Worm (Caenorhabditis elegans): ENCODE results near the gene fbxa-197.

Gene fbxa-197

ce11 chrV:15867373-15867772 lies at the start of gene fbxa-197:
Gene fbxa-197 (plus strand): TSS chrV:15867673.
- TF ChIP-seq flt-1 (GFP tag; IDR thresholded peaks at IDR 0.05), result no peak
- no peak for TF ChIP-seq med-1 (GFP tag; optimal IDR thresholded peaks at IDR 0.05; ENCODE audit: insufficient read depth)
- TF ChIP-seq klf-2 (GFP tag; conservative IDR thresholded peaks at IDR 0.05), result no peak
- TF ChIP-seq ref-1 (GFP tag; conservative IDR thresholded peaks at IDR 0.05), result no peak
- no peak for TF ChIP-seq tab-1 (GFP tag; IDR thresholded peaks at IDR 0.05)
- TF ChIP-seq T22C8.4 (GFP tag; IDR thresholded peaks at IDR 0.05), result no peak
- no peak for TF ChIP-seq cog-1 (tag; optimal IDR thresholded peaks at IDR 0.05)
- TF ChIP-seq ztf-29 (GFP tag; IDR thresholded peaks at IDR 0.05), result no peak
- TF ChIP-seq ztf-23 (GFP tag; IDR thresholded peaks at IDR 0.05), result no peak

ce11 chrV:15817746-15818145 lies 49.7 kb upstream of the fbxa-197 start, which contains the start of gene abf-3:
Gene abf-3 (minus strand): TSS chrV:15817846.
- TF ChIP-seq ztf-23 (GFP tag; IDR thresholded peaks at IDR 0.05) (no peak), flt-1 (GFP tag; IDR thresholded peaks at IDR 0.05) (no peak), med-1 (GFP tag; optimal IDR thresholded peaks at IDR 0.05; ENCODE audit: insufficient read depth) (no peak), cog-1 (tag; optimal IDR thresholded peaks at IDR 0.05) (no peak), klf-2 (GFP tag; conservative IDR thresholded peaks at IDR 0.05) (no peak), tab-1 (GFP tag; IDR thresholded peaks at IDR 0.05) (no peak), T22C8.4 (GFP tag; IDR thresholded peaks at IDR 0.05) (no peak), ref-1 (GFP tag; conservative IDR thresholded peaks at IDR 0.05) (no peak), ztf-29 (GFP tag; IDR thresholded peaks at IDR 0.05) (no peak)

- TF ChIP-seq klf-2 (GFP tag; conservative IDR thresholded peaks at IDR 0.05) (no peak), ref-1 (GFP tag; conservative IDR thresholded peaks at IDR 0.05) (no peak), cog-1 (tag; optimal IDR thresholded peaks at IDR 0.05) (no peak)
Measured at ce11 chrV:15819983-15820382, 47.5 kb upstream of the fbxa-197 start, which contains the start of gene srbc-48. Gene srbc-48 (plus strand): TSS chrV:15820283.

DNA sequence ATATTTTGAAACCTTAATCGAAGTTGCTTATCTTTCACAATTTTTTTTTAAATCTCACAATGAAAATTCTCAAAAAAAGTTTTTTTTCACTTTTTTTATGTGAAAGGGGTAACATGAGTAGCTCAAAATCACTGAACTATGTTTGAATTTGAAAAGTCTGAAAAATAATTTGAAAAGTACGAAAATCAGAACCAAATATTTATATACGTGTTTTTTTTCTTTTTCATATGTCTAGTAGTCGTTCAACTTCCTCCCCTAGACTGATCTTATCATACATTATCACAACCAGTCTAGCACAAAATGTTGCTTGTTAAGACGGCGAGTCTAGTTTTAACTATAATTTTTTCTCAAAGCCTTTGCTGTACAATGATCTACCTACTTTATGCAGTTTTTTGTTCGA lies 46.1 kb upstream of the fbxa-197 start, which contains the start of gene srbc-49:
Gene srbc-49 (plus strand): TSS at position 301 of the 400 bp plus-strand sequence.
- no peak for TF ChIP-seq med-1 (GFP tag; optimal IDR thresholded peaks at IDR 0.05; ENCODE audit: insufficient read depth)
- no peak for TF ChIP-seq ref-1 (GFP tag; conservative IDR thresholded peaks at IDR 0.05)
- no peak for TF ChIP-seq T22C8.4 (GFP tag; IDR thresholded peaks at IDR 0.05)
- TF ChIP-seq tab-1 (GFP tag; IDR thresholded peaks at IDR 0.05), result no peak
- no peak for TF ChIP-seq ztf-23 (GFP tag; IDR thresholded peaks at IDR 0.05)
- no peak for TF ChIP-seq ztf-29 (GFP tag; IDR thresholded peaks at IDR 0.05)
- TF ChIP-seq klf-2 (GFP tag; conservative IDR thresholded peaks at IDR 0.05), result no peak
- TF ChIP-seq cog-1 (tag; optimal IDR thresholded peaks at IDR 0.05), result no peak
- TF ChIP-seq flt-1 (GFP tag; IDR thresholded peaks at IDR 0.05), result no peak

ce11 chrV:15824866-15825265 lies 42.6 kb upstream of the fbxa-197 start, which contains the start of gene srbc-50:
Gene srbc-50 (minus strand): TSS chrV:15824966.
- TF ChIP-seq med-1 (GFP tag; optimal IDR thresholded peaks at IDR 0.05; ENCODE audit: insufficient read depth), result no peak
- TF ChIP-seq cog-1 (tag; optimal IDR thresholded peaks at IDR 0.05), result no peak
- no peak for TF ChIP-seq ztf-29 (GFP tag; IDR thresholded peaks at IDR 0.05)
- TF ChIP-seq flt-1 (GFP tag; IDR thresholded peaks at IDR 0.05), result no peak

ce11 chrV:15826110-15826509 lies 41.4 kb upstream of the fbxa-197 start, which contains the start of gene srbc-51:
Gene srbc-51 (plus strand): TSS chrV:15826410.
- TF ChIP-seq ref-1 (GFP tag; conservative IDR thresholded peaks at IDR 0.05) (no peak), klf-2 (GFP tag; conservative IDR thresholded peaks at IDR 0.05) (no peak), ztf-23 (GFP tag; IDR thresholded peaks at IDR 0.05) (no peak), tab-1 (GFP tag; IDR thresholded peaks at IDR 0.05) (no peak), cog-1 (tag; optimal IDR thresholded peaks at IDR 0.05) (no peak), med-1 (GFP tag; optimal IDR thresholded peaks at IDR 0.05; ENCODE audit: insufficient read depth) (no peak), T22C8.4 (GFP tag; IDR thresholded peaks at IDR 0.05) (no peak), ztf-29 (GFP tag; IDR thresholded peaks at IDR 0.05) (no peak), flt-1 (GFP tag; IDR thresholded peaks at IDR 0.05) (no peak)

ce11 chrV:15829907-15830306 lies 37.6 kb upstream of the fbxa-197 start, which contains the start of gene srbc-55:
Gene srbc-55 (minus strand): TSS chrV:15830007.
- TF ChIP-seq klf-2 (GFP tag; conservative IDR thresholded peaks at IDR 0.05) (no peak), cog-1 (tag; optimal IDR thresholded peaks at IDR 0.05) (no peak)

- TF ChIP-seq ref-1 (GFP tag; conservative IDR thresholded peaks at IDR 0.05) (no peak), med-1 (GFP tag; optimal IDR thresholded peaks at IDR 0.05; ENCODE audit: insufficient read depth) (no peak), cog-1 (tag; optimal IDR thresholded peaks at IDR 0.05) (no peak), tab-1 (GFP tag; IDR thresholded peaks at IDR 0.05) (no peak), T22C8.4 (GFP tag; IDR thresholded peaks at IDR 0.05) (no peak), ztf-29 (GFP tag; IDR thresholded peaks at IDR 0.05) (no peak), flt-1 (GFP tag; IDR thresholded peaks at IDR 0.05) (no peak)
Measured at ce11 chrV:15831586-15831985, 35.9 kb upstream of the fbxa-197 start, which contains the start of gene srbc-56. Gene srbc-56 (minus strand): TSS chrV:15831686.

- TF ChIP-seq cog-1 (tag; optimal IDR thresholded peaks at IDR 0.05) (no peak), ref-1 (GFP tag; conservative IDR thresholded peaks at IDR 0.05) (no peak), T22C8.4 (GFP tag; IDR thresholded peaks at IDR 0.05) (no peak), ztf-23 (GFP tag; IDR thresholded peaks at IDR 0.05) (no peak), klf-2 (GFP tag; conservative IDR thresholded peaks at IDR 0.05) (no peak), ztf-29 (GFP tag; IDR thresholded peaks at IDR 0.05) (no peak), flt-1 (GFP tag; IDR thresholded peaks at IDR 0.05) (no peak), med-1 (GFP tag; optimal IDR thresholded peaks at IDR 0.05; ENCODE audit: insufficient read depth) (no peak), tab-1 (GFP tag; IDR thresholded peaks at IDR 0.05) (no peak)
Measured at ce11 chrV:15833622-15834021, 33.9 kb upstream of the fbxa-197 start, which contains the start of gene srbc-54. Gene srbc-54 (minus strand): TSS chrV:15833722.

ce11 chrV:15841095-15841494 lies 26.4 kb upstream of the fbxa-197 start, which contains the start of gene srh-149:
Gene srh-149 (minus strand): TSS chrV:15841195.
- TF ChIP-seq ref-1 (GFP tag; conservative IDR thresholded peaks at IDR 0.05) (no peak), ztf-29 (GFP tag; IDR thresholded peaks at IDR 0.05) (no peak), tab-1 (GFP tag; IDR thresholded peaks at IDR 0.05) (no peak)
